Worm (Caenorhabditis elegans) whole organism, L2 larva: ENCODE results near the gene nspg-10.

Source experiments
- Y55F3AM.14 ChIP-seq: fragments of 200-800 bp; sonication (Bioruptor generic); optimal IDR thresholded peaks from 2 replicates; lab custom pipeline; 2018; ENCODE audit warnings: mild to moderate bottlenecking, missing genetic modification characterization, missing compliant biosample characterization
- aly-2 ChIP-seq: fragments of 150-350 bp; optimal IDR thresholded peaks from 2 replicates; lab custom pipeline; 2014; ENCODE audit warnings: missing biosample characterization, missing genetic modification characterization
- lin-13 ChIP-seq: fragments of 150-350 bp; optimal IDR thresholded peaks from 2 replicates; lab custom pipeline; 2014; ENCODE audit warnings: missing biosample characterization, missing genetic modification reagents, missing genetic modification characterization
- mab-5 ChIP-seq: fragments of 150-350 bp; optimal IDR thresholded peaks from 2 replicates; lab custom pipeline; 2014; ENCODE audit warnings: missing biosample characterization, missing genetic modification characterization
- nhr-12 ChIP-seq: fragments of 150-350 bp; optimal IDR thresholded peaks from 2 replicates; lab custom pipeline; 2014; ENCODE audit warnings: missing biosample characterization, missing genetic modification characterization
- nhr-6 ChIP-seq: fragments of 150-350 bp; optimal IDR thresholded peaks from 2 replicates; lab custom pipeline; 2014; ENCODE audit warnings: missing biosample characterization, missing genetic modification characterization
- sma-3 ChIP-seq: sonication (generic microtip); optimal IDR thresholded peaks from 2 replicates; lab custom pipeline; 2016; ENCODE audit warnings: missing genetic modification reagents, missing genetic modification characterization, missing compliant biosample characterization
- sma-9 ChIP-seq, 2 experiments: fragments of 150-350 bp in 1 of 2; sonication (generic microtip) in 1 of 2; optimal IDR thresholded peaks; 2 replicates each; lab custom pipeline; 2014 to 2016; ENCODE audit warnings: missing genetic modification characterization in 2 of 2, mild to moderate bottlenecking in 1 of 2, missing biosample characterization in 1 of 2, missing compliant biosample characterization in 1 of 2, missing genetic modification reagents in 1 of 2, moderate library complexity in 1 of 2
- snpc-4 ChIP-seq: fragments of 150-350 bp; optimal IDR thresholded peaks from 2 replicates; lab custom pipeline; 2014; ENCODE audit warnings: missing biosample characterization, missing genetic modification characterization
- unc-62 ChIP-seq: fragments of 150-350 bp; optimal IDR thresholded peaks from 2 replicates; lab custom pipeline; 2014; ENCODE audit warnings: missing biosample characterization, missing genetic modification reagents, missing genetic modification characterization
- zag-1 ChIP-seq: fragments of 150-350 bp; optimal IDR thresholded peaks from 2 replicates; lab custom pipeline; 2014; ENCODE audit warnings: missing biosample characterization, missing genetic modification characterization

DNA sequence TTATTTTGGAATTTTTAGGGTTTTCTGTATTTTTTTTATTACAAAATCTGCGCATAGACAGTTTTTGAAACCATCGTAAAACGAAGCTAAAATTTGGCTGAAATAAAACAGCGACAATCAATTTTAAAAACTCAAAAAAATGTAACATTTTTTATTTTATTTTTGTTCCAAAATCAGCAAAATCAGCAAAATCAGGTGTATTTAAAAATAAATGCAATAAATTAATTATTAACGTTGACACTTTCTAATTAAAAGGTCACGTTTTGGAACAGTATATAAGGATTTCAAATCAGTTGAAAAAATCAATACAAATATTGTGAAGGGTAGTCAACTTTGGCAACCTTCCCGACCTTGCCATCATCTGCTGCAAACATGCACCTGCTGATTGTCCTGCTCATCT lies 27.8 kb downstream of the nspg-10 start, which contains the start of gene R105.1:
- no peak for TF ChIP-seq aly-2 (tag; lab: Kevin White, UChicago)
- no peak for TF ChIP-seq nhr-6 (tag; lab: Kevin White, UChicago)
- no peak for TF ChIP-seq zag-1 (tag; lab: Kevin White, UChicago)
- no peak for TF ChIP-seq Y55F3AM.14 (GFP tag; lab: Kevin White, UChicago)
- no peak for TF ChIP-seq unc-62 (GFP tag; lab: Kevin White, UChicago)
- TF ChIP-seq snpc-4 (tag; lab: Kevin White, UChicago): no peak
- no peak for TF ChIP-seq sma-3 (GFP tag; lab: Kevin White, UChicago)
- no peak for TF ChIP-seq lin-13
- no peak for TF ChIP-seq mab-5 (tag; lab: Kevin White, UChicago)
- no peak for TF ChIP-seq nhr-12 (tag; lab: Kevin White, UChicago)
- no peak for TF ChIP-seq sma-9 (GFP tag; optimal IDR thresholded peaks at IDR 0.05; lab: Kevin White, UChicago)
- no peak for TF ChIP-seq sma-9 (tag; optimal IDR thresholded peaks at IDR 0.05; lab: Kevin White, UChicago)
